Fruit fly (Drosophila melanogaster): ENCODE results near the gene CG5292.

DNA sequence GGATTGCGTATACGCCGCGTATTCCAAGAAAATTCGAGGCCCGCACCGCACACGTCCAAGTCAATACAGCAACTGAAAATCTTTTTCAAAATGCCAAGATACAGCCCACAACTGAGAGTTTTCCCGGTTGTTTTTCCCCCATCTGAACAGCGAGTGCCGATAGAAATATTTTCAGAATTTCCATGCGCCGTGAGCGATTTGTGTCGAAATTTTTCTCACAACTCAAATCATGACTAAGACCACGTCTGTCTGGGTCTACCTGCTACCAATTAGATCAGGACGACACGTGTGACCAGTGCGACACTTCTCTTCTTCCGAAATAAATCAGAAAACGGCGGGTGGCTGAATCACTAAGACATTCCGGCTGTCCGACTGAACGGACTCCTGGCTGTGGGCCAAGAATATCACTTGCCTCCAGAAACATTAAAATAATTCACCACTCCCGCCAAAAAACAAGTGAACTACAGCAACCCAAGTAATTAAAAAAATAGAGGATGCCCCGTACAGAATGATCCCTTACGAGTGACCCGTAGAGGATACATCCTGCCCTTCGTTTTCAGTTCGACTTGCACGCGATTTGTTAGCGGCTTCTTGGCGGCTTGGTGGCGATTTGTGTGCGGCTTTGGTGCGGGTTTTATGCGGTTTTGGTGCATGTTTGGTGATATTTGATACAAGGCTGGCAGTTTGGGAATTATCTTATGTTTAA, 26.2 kb upstream of the CG5292 start, which contains the start of gene cher:
- TF ChIP-seq CrebA (GFP tag; optimal IDR thresholded peaks at IDR 0.05; ENCODE audit: borderline replicate concordance) = no peak
- TF ChIP-seq CG32264 (GFP tag; optimal IDR thresholded peaks at IDR 0.05) = no peak
- no peak for TF ChIP-seq Hr83 (GFP tag; optimal IDR thresholded peaks at IDR 0.05; ENCODE audit: poor library complexity, severe bottlenecking)
- TF ChIP-seq Sp1 (GFP tag; optimal IDR thresholded peaks at IDR 0.05) = no peak
- TF ChIP-seq pan (optimal IDR thresholded peaks at IDR 0.05) = no peak
- TF ChIP-seq lola (GFP tag; optimal IDR thresholded peaks at IDR 0.05) = no peak
- TF ChIP-seq fru (GFP tag; optimal IDR thresholded peaks at IDR 0.05) = no peak
- TF ChIP-seq sage (GFP tag; optimal IDR thresholded peaks at IDR 0.05) = no peak
- no peak for TF ChIP-seq ey (GFP tag; optimal IDR thresholded peaks at IDR 0.05)
- TF ChIP-seq h (GFP tag; optimal IDR thresholded peaks at IDR 0.05) = no peak
- no peak for TF ChIP-seq psq (GFP tag; optimal IDR thresholded peaks at IDR 0.05)
- TF ChIP-seq Hnf4 (GFP tag; optimal IDR thresholded peaks at IDR 0.05) = no peak
